Worm (Caenorhabditis elegans): ENCODE data around the gene duo-1.

- TF ChIP-seq ceh-82 (tag; optimal IDR thresholded peaks at IDR 0.05) (no peak), nhr-12 (tag; optimal IDR thresholded peaks at IDR 0.05) (no peak), fos-1 (tag; optimal IDR thresholded peaks at IDR 0.05) (no peak), pqm-1 (tag; optimal IDR thresholded peaks at IDR 0.05) (no peak), blmp-1 (tag; optimal IDR thresholded peaks at IDR 0.05) (no peak), tbx-2 (tag; optimal IDR thresholded peaks at IDR 0.05) (no peak), egl-27 (tag; optimal IDR thresholded peaks at IDR 0.05) (no peak), rnt-1 (tag; optimal IDR thresholded peaks at IDR 0.05) (no peak), nhr-11 (tag; optimal IDR thresholded peaks at IDR 0.05) (no peak), snpc-4 (tag; optimal IDR thresholded peaks at IDR 0.05) (no peak)
Measured at ce11 chrV:11539502-11539901, 14.9 kb upstream of the duo-1 start.

Measured in whole organism, L1 larva.